Fruit fly (Drosophila melanogaster): Measurements from ENCODE around the gene CG9853.

Gene CG9853

dm6 chr3R:4433441-4434077 is 31.7 kb upstream of the CG9853 start, which contains the start of the genes eIF3a and CG1074 (continued):
- peak; percentile 17; the same call in 1 of the 3 replicates for TF ChIP-seq B-H1 (GFP tag; IDR thresholded peaks at IDR 0.05)
- TF ChIP-seq CG6854 (GFP tag; optimal IDR thresholded peaks at IDR 0.05), result peak; percentile 11
- peak; percentile 40 for TF ChIP-seq CG13424 (tag; optimal IDR thresholded peaks at IDR 0.05)
- peak; percentile 95 for TF ChIP-seq HLH4C (GFP tag; IDR thresholded peaks at IDR 0.05; ENCODE audit: partially characterized antibody)
- 0 out of 2 replicates have a peak, but pooled peaks have one; percentile 31 for TF ChIP-seq CG32772 (GFP tag; IDR thresholded peaks at IDR 0.05)
- TF ChIP-seq tgo (GFP tag; IDR thresholded peaks at IDR 0.05), result no peak; the same call in 2 of the 3 replicates
- TF ChIP-seq Hr3 (GFP tag; optimal IDR thresholded peaks at IDR 0.05), result peak; percentile 26
- TF ChIP-seq mam (GFP tag; optimal IDR thresholded peaks at IDR 0.05), result peak; percentile 61
- TF ChIP-seq CG33557 (GFP tag; optimal IDR thresholded peaks at IDR 0.05), result peak; percentile 56
- 0 out of 2 replicates have a peak, but pooled peaks have one; percentile 13 for TF ChIP-seq CG6689 (GFP tag; IDR thresholded peaks at IDR 0.05)
- no peak for TF ChIP-seq CG6254 (GFP tag; optimal IDR thresholded peaks at IDR 0.05)
- peak; percentile 91 for TF ChIP-seq Dll (GFP tag; IDR thresholded peaks at IDR 0.05; ENCODE audit: partially characterized antibody)
- TF ChIP-seq ac (GFP tag; optimal IDR thresholded peaks at IDR 0.05), result peak; percentile 60
- peak; percentile 98 for TF ChIP-seq MESR4 (GFP tag; optimal IDR thresholded peaks at IDR 0.05)
- no peak for TF ChIP-seq Blimp-1 (GFP tag; optimal IDR thresholded peaks at IDR 0.05)
- peak; percentile 67 for TF ChIP-seq CG11696 (GFP tag; IDR thresholded peaks at IDR 0.05)
- peak; percentile 98 for TF ChIP-seq CG42726 (GFP tag; IDR thresholded peaks at IDR 0.05; ENCODE audit: partially characterized antibody)
- TF ChIP-seq CTCF (GFP tag; optimal IDR thresholded peaks at IDR 0.05), result peak; percentile 52
- TF ChIP-seq tup (GFP tag; optimal IDR thresholded peaks at IDR 0.05), result peak; percentile 10
- peak; percentile 80 for TF ChIP-seq p53 (GFP tag; optimal IDR thresholded peaks at IDR 0.05)
- TF ChIP-seq Dad (GFP tag; optimal IDR thresholded peaks at IDR 0.05), result peak; percentile 75
- peak; percentile 60 for TF ChIP-seq fd64A (GFP tag; optimal IDR thresholded peaks at IDR 0.05)
- TF ChIP-seq yki (optimal IDR thresholded peaks at IDR 0.05), result no peak
- no peak for TF ChIP-seq CG11504 (tag; optimal IDR thresholded peaks at IDR 0.05)
- TF ChIP-seq nerfin-2 (GFP tag; IDR thresholded peaks at IDR 0.05; ENCODE audit: partially characterized antibody), result peak; percentile 94
- TF ChIP-seq dimm (GFP tag; IDR thresholded peaks at IDR 0.05), result 0 out of 2 replicates have a peak, but pooled peaks have one; percentile 19
- TF ChIP-seq Dek (tag; optimal IDR thresholded peaks at IDR 0.05), result no peak
- TF ChIP-seq ewg (GFP tag; optimal IDR thresholded peaks at IDR 0.05), result peak; percentile 62
- TF ChIP-seq Xrp1 (GFP tag; IDR thresholded peaks at IDR 0.05), result peak; percentile 50
- no peak for TF ChIP-seq sd (tag; optimal IDR thresholded peaks at IDR 0.05)
- TF ChIP-seq danr (GFP tag; IDR thresholded peaks at IDR 0.05), result no peak
- peak; percentile 99 for TF ChIP-seq phol (tag; optimal IDR thresholded peaks at IDR 0.05)
- TF ChIP-seq CG34422 (GFP tag; IDR thresholded peaks at IDR 0.05), result peak; percentile 90; the same call in 2 of the 3 replicates
- peak; percentile 64 for TF ChIP-seq Fer3 (tag; optimal IDR thresholded peaks at IDR 0.05)
- TF ChIP-seq CG8765 (GFP tag; IDR thresholded peaks at IDR 0.05), result no peak
- peak; percentile 99 for TF ChIP-seq BEAF-32 (GFP tag; optimal IDR thresholded peaks at IDR 0.05)
- TF ChIP-seq CG9932 (GFP tag; IDR thresholded peaks at IDR 0.05), result peak; percentile 84
- TF ChIP-seq CG4282 (GFP tag; optimal IDR thresholded peaks at IDR 0.05), result peak; percentile 56
- no peak for TF ChIP-seq crol (GFP tag; IDR thresholded peaks at IDR 0.05)
- peak; percentile 94 for TF ChIP-seq tna (GFP tag; IDR thresholded peaks at IDR 0.05; ENCODE audit: partially characterized antibody)
- TF ChIP-seq CG9215 (GFP tag; IDR thresholded peaks at IDR 0.05), result no peak
- TF ChIP-seq CG11695 (GFP tag; IDR thresholded peaks at IDR 0.05), result 0 out of 3 replicates have a peak, but pooled peaks have one; percentile 33
- TF ChIP-seq Bgb (GFP tag; IDR thresholded peaks at IDR 0.05; ENCODE audit: partially characterized antibody), result peak; percentile 99
- no peak for TF ChIP-seq seq (GFP tag; IDR thresholded peaks at IDR 0.05)
- TF ChIP-seq CG9437 (GFP tag; optimal IDR thresholded peaks at IDR 0.05), result peak; percentile 53
- peak; percentile 16 for TF ChIP-seq pros (GFP tag; optimal IDR thresholded peaks at IDR 0.05)
- TF ChIP-seq jing (GFP tag; optimal IDR thresholded peaks at IDR 0.05), result no peak
- no peak for TF ChIP-seq CG5180 (GFP tag; optimal IDR thresholded peaks at IDR 0.05)
- peak; percentile 55 for TF ChIP-seq Camta (GFP tag; optimal IDR thresholded peaks at IDR 0.05)

All from whole organism, embryonic.